Worm (Caenorhabditis elegans): ENCODE data around the gene C50E3.15.

C50E3.15 gene

DNA sequence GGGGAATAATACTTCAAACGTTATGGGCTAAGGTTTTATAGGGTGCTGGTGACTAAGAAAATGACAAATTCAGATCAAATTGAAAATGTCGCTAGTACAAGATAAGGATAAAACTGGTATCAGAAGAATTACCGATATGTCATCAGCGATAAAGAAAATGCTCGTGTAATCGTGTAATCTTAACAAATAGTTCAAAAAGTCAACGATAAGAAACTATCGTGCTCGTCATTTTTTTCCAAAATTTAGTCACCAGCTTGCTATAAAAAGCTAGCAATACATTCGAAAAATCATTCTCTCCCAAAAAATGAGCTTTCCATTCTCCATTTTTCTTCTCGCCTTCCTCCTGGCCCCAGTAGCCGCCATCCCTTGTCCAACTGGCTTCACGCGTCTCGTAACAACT is 19.6 kb downstream of the C50E3.15 start, which contains the start of gene clec-45:
Gene clec-45 (plus strand): TSS at position 301 of the 400 bp plus-strand sequence.
- no peak for TF ChIP-seq fkh-10 (GFP tag; optimal IDR thresholded peaks at IDR 0.05)
- no peak for TF ChIP-seq hlh-13 (GFP tag; optimal IDR thresholded peaks at IDR 0.05)
- TF ChIP-seq K02D7.2 (tag; optimal IDR thresholded peaks at IDR 0.05): no peak
- no peak for TF ChIP-seq tbx-2 (tag; optimal IDR thresholded peaks at IDR 0.05)
- no peak for TF ChIP-seq unc-42 (tag; optimal IDR thresholded peaks at IDR 0.05)
- TF ChIP-seq tbx-7 (tag; optimal IDR thresholded peaks at IDR 0.05): no peak
- TF ChIP-seq ceh-18 (tag; optimal IDR thresholded peaks at IDR 0.05): no peak
- no peak for TF ChIP-seq nhr-232 (tag; optimal IDR thresholded peaks at IDR 0.05)

DNA sequence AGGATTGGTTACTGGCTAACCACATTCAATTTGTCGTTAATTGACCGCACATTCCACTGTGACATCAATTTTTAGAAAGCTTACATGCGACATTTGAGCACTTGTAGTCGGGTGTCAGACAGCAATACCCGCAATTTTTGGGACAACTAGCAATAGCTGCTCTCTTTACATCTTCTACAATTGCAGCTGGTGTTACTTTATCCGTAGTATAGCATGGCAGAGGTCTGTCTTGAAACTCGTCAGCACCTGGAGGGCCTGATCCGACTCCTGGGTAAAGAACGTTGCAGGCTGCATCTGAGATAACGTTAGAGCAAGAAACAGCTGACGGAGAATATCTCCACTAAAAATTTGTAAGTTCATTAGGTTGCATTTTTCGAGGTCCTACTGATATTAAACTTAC is 21.1 kb downstream of the C50E3.15 start:
- TF ChIP-seq ceh-34 (tag; optimal IDR thresholded peaks at IDR 0.05): no peak
- no peak for TF ChIP-seq pag-3 (tag; optimal IDR thresholded peaks at IDR 0.05; ENCODE audit: borderline replicate concordance)
- no peak for TF ChIP-seq ceh-30 (tag; optimal IDR thresholded peaks at IDR 0.05)
- no peak for TF ChIP-seq nhr-11 (tag; optimal IDR thresholded peaks at IDR 0.05)
- no peak for TF ChIP-seq fkh-6 (tag; optimal IDR thresholded peaks at IDR 0.05)
- no peak for TF ChIP-seq ceh-22 (tag; optimal IDR thresholded peaks at IDR 0.05)
- no peak for TF ChIP-seq tbx-7 (tag; optimal IDR thresholded peaks at IDR 0.05)
- no peak for TF ChIP-seq npax-4 (tag; optimal IDR thresholded peaks at IDR 0.05)
- no peak for TF ChIP-seq elt-4 (tag; optimal IDR thresholded peaks at IDR 0.05)
- no peak for TF ChIP-seq ztf-16 (tag; optimal IDR thresholded peaks at IDR 0.05)
- no peak for TF ChIP-seq ceh-24 (tag; optimal IDR thresholded peaks at IDR 0.05)
- no peak for TF ChIP-seq pat-9 (tag; optimal IDR thresholded peaks at IDR 0.05)
- TF ChIP-seq C08G9.2 (tag; optimal IDR thresholded peaks at IDR 0.05): no peak
- TF ChIP-seq syd-9 (tag; optimal IDR thresholded peaks at IDR 0.05): no peak
- no peak for TF ChIP-seq ttx-3 (tag; optimal IDR thresholded peaks at IDR 0.05)
- TF ChIP-seq nhr-232 (tag; optimal IDR thresholded peaks at IDR 0.05): no peak
- TF ChIP-seq hlh-30 (tag; optimal IDR thresholded peaks at IDR 0.05; ENCODE audit: insufficient read depth): no peak
- no peak for TF ChIP-seq mec-3 (tag; optimal IDR thresholded peaks at IDR 0.05; ENCODE audit: borderline replicate concordance)
- no peak for TF ChIP-seq gmeb-2 (tag; optimal IDR thresholded peaks at IDR 0.05)
- no peak for TF ChIP-seq pqm-1 (tag; optimal IDR thresholded peaks at IDR 0.05)

DNA sequence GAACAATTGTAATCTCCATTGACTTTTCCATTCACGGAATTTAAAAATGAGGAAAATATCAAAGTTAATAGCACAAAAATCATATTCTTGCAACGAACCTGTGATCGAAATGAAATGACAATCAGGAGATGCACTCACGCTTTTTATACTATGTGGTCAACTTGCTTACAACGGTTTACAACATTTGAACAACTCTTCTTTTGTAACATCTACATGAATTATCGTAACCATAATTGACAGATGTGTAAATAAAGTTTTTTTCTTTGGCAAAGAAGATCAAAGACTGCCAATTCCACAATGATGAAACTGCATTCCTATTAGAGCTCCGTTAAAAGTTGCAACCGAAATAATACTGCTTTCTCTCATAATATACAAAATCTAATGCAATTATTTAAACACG is 21.6 kb downstream of the C50E3.15 start, which contains the start of gene F07C4.10:
Gene F07C4.10 (minus strand): TSS at position 101 of the 400 bp plus-strand sequence.
- TF ChIP-seq ceh-18 (tag; optimal IDR thresholded peaks at IDR 0.05): no peak
- no peak for TF ChIP-seq Y22D7AL.16 (tag; optimal IDR thresholded peaks at IDR 0.05)
- TF ChIP-seq hlh-30 (tag; optimal IDR thresholded peaks at IDR 0.05; ENCODE audit: insufficient read depth): no peak
- no peak for TF ChIP-seq T23F11.4 (GFP tag; optimal IDR thresholded peaks at IDR 0.05)
- no peak for TF ChIP-seq fkh-10 (GFP tag; optimal IDR thresholded peaks at IDR 0.05)
- TF ChIP-seq fax-1 (tag; optimal IDR thresholded peaks at IDR 0.05): no peak
- no peak for TF ChIP-seq unc-3 (GFP tag; conservative IDR thresholded peaks at IDR 0.05)
- no peak for TF ChIP-seq unc-3 (tag; optimal IDR thresholded peaks at IDR 0.05)
- no peak for TF ChIP-seq dve-1 (tag; optimal IDR thresholded peaks at IDR 0.05)
- no peak for TF ChIP-seq ceh-31 (tag; optimal IDR thresholded peaks at IDR 0.05)
- no peak for TF ChIP-seq ama-1 (optimal IDR thresholded peaks at IDR 0.05)
- TF ChIP-seq ttx-3 (tag; optimal IDR thresholded peaks at IDR 0.05): no peak
- no peak for TF ChIP-seq ceh-30 (tag; optimal IDR thresholded peaks at IDR 0.05)
- no peak for TF ChIP-seq ets-4 (tag; optimal IDR thresholded peaks at IDR 0.05)
- TF ChIP-seq ceh-14 (tag; optimal IDR thresholded peaks at IDR 0.05): no peak
- TF ChIP-seq pqm-1 (tag; optimal IDR thresholded peaks at IDR 0.05): no peak

- TF ChIP-seq pros-1 (tag; optimal IDR thresholded peaks at IDR 0.05) (no peak), lin-11 (tag; optimal IDR thresholded peaks at IDR 0.05) (no peak), syd-9 (tag; optimal IDR thresholded peaks at IDR 0.05) (no peak), ama-1 (optimal IDR thresholded peaks at IDR 0.05) (no peak), ceh-19 (GFP tag; optimal IDR thresholded peaks at IDR 0.05) (no peak), ttx-3 (tag; optimal IDR thresholded peaks at IDR 0.05) (no peak), C38D4.7 (GFP tag; optimal IDR thresholded peaks at IDR 0.05) (no peak), unc-42 (tag; optimal IDR thresholded peaks at IDR 0.05) (no peak), hlh-30 (tag; optimal IDR thresholded peaks at IDR 0.05; ENCODE audit: insufficient read depth) (no peak), K02D7.2 (tag; optimal IDR thresholded peaks at IDR 0.05) (no peak), mec-3 (tag; optimal IDR thresholded peaks at IDR 0.05; ENCODE audit: borderline replicate concordance) (no peak), Y22D7AL.16 (tag; optimal IDR thresholded peaks at IDR 0.05) (no peak), unc-3 (GFP tag; conservative IDR thresholded peaks at IDR 0.05) (no peak), unc-3 (tag; optimal IDR thresholded peaks at IDR 0.05) (no peak), ceh-30 (tag; optimal IDR thresholded peaks at IDR 0.05) (no peak), ets-4 (tag; optimal IDR thresholded peaks at IDR 0.05) (no peak)
Measured at ce11 chrV:7641718-7642117, 23.5 kb downstream of the C50E3.15 start.
